Fruit fly (Drosophila melanogaster): ENCODE data around the gene Ero1L.

The Ero1L gene

dm6 chr3L:4130743-4131142 lies 39.5 kb upstream of the Ero1L start:
- TF ChIP-seq CG33017 (tag; optimal IDR thresholded peaks at IDR 0.05) (no peak), cic (GFP tag; optimal IDR thresholded peaks at IDR 0.05) (peak; percentile 88), Mnt (GFP tag; optimal IDR thresholded peaks at IDR 0.05) (peak; percentile 54), toe (GFP tag; optimal IDR thresholded peaks at IDR 0.05) (no peak)

- no peak for TF ChIP-seq Hr96 (GFP tag; optimal IDR thresholded peaks at IDR 0.05)
- TF ChIP-seq CG5204 (GFP tag; optimal IDR thresholded peaks at IDR 0.05), result no peak
- no peak for TF ChIP-seq Clk (GFP tag; optimal IDR thresholded peaks at IDR 0.05)
- TF ChIP-seq Mnt (GFP tag; optimal IDR thresholded peaks at IDR 0.05), result no peak
- TF ChIP-seq CG12768 (GFP tag; optimal IDR thresholded peaks at IDR 0.05), result peak; percentile 22
- no peak for TF ChIP-seq CG33017 (tag; optimal IDR thresholded peaks at IDR 0.05)
- TF ChIP-seq Crg-1 (GFP tag; optimal IDR thresholded peaks at IDR 0.05), result no peak
These were observed 37.6 kb upstream of the Ero1L start for dm6 chr3L:4132585-4132984.

- TF ChIP-seq CG12768 (GFP tag; optimal IDR thresholded peaks at IDR 0.05) (no peak), tj (GFP tag; optimal IDR thresholded peaks at IDR 0.05) (peak; percentile 15), Mnt (GFP tag; optimal IDR thresholded peaks at IDR 0.05) (no peak), CG7101 (tag; optimal IDR thresholded peaks at IDR 0.05) (peak; percentile 17), CG14711 (tag; optimal IDR thresholded peaks at IDR 0.05) (no peak), Hr96 (GFP tag; optimal IDR thresholded peaks at IDR 0.05) (no peak), pad (GFP tag; optimal IDR thresholded peaks at IDR 0.05) (peak; percentile 68), bab1 (GFP tag; optimal IDR thresholded peaks at IDR 0.05) (peak; percentile 61), CG5204 (GFP tag; optimal IDR thresholded peaks at IDR 0.05) (no peak), toe (GFP tag; optimal IDR thresholded peaks at IDR 0.05) (no peak), ovo (GFP tag; optimal IDR thresholded peaks at IDR 0.05) (no peak), Crg-1 (GFP tag; optimal IDR thresholded peaks at IDR 0.05) (no peak), kay (GFP tag; ENCODE audit: borderline replicate concordance) (no peak), cic (GFP tag; optimal IDR thresholded peaks at IDR 0.05) (peak; percentile 18), CG7045 (GFP tag; optimal IDR thresholded peaks at IDR 0.05) (no peak), cnc (optimal IDR thresholded peaks at IDR 0.05) (no peak)
These were observed 36.2 kb upstream of the Ero1L start, which contains the start of gene ens for dm6 chr3L:4133724-4134678. Gene ens, minus strand, starts transcription at chr3L:4134550.

- TF ChIP-seq ovo (GFP tag; optimal IDR thresholded peaks at IDR 0.05) (no peak), CG11617 (GFP tag; optimal IDR thresholded peaks at IDR 0.05) (no peak), CG5204 (GFP tag; optimal IDR thresholded peaks at IDR 0.05) (no peak), Hr96 (GFP tag; optimal IDR thresholded peaks at IDR 0.05) (no peak), CG7045 (GFP tag; optimal IDR thresholded peaks at IDR 0.05) (no peak), cnc (optimal IDR thresholded peaks at IDR 0.05) (no peak), CG14711 (tag; optimal IDR thresholded peaks at IDR 0.05) (no peak), Clk (GFP tag; optimal IDR thresholded peaks at IDR 0.05) (no peak), tj (GFP tag; optimal IDR thresholded peaks at IDR 0.05) (no peak), CG12768 (GFP tag; optimal IDR thresholded peaks at IDR 0.05) (no peak), bab1 (GFP tag; optimal IDR thresholded peaks at IDR 0.05) (no peak), CG7101 (tag; optimal IDR thresholded peaks at IDR 0.05) (no peak), Mnt (GFP tag; optimal IDR thresholded peaks at IDR 0.05) (no peak)
These were observed 34.3 kb upstream of the Ero1L start, which contains the start of gene RfC4 for dm6 chr3L:4135857-4136256. Gene RfC4, minus strand, starts transcription at chr3L:4136038.

dm6 chr3L:4138804-4139521 lies 31.2 kb upstream of the Ero1L start, which contains the start of the genes Rop and Ras64B:
Gene Rop, minus strand, starts transcription at chr3L:4138996.
Gene Ras64B, plus strand, starts transcription at chr3L:4139076.
- TF ChIP-seq CG7101 (tag; optimal IDR thresholded peaks at IDR 0.05) (peak; percentile 21), cic (GFP tag; optimal IDR thresholded peaks at IDR 0.05) (no peak), CG1620 (GFP tag; optimal IDR thresholded peaks at IDR 0.05) (peak; percentile 54), Mnt (GFP tag; optimal IDR thresholded peaks at IDR 0.05) (peak; percentile 36), cnc (optimal IDR thresholded peaks at IDR 0.05) (no peak), pad (GFP tag; optimal IDR thresholded peaks at IDR 0.05) (no peak), kay (GFP tag; ENCODE audit: borderline replicate concordance) (no peak), Hr96 (GFP tag; optimal IDR thresholded peaks at IDR 0.05) (no peak), Crg-1 (GFP tag; optimal IDR thresholded peaks at IDR 0.05) (no peak), CG11617 (GFP tag; optimal IDR thresholded peaks at IDR 0.05) (peak; percentile 35), toe (GFP tag; optimal IDR thresholded peaks at IDR 0.05) (no peak), Clk (GFP tag; optimal IDR thresholded peaks at IDR 0.05) (no peak), tj (GFP tag; optimal IDR thresholded peaks at IDR 0.05) (no peak), CG14711 (tag; optimal IDR thresholded peaks at IDR 0.05) (peak; percentile 12), bab1 (GFP tag; optimal IDR thresholded peaks at IDR 0.05) (peak; percentile 75), CG33017 (tag; optimal IDR thresholded peaks at IDR 0.05) (peak; percentile 24)

dm6 chr3L:4141167-4141566 lies 29.0 kb upstream of the Ero1L start, which contains the start of gene Akh:
Gene Akh, plus strand, starts transcription at chr3L:4141467.
- no peak for TF ChIP-seq CG12768 (GFP tag; optimal IDR thresholded peaks at IDR 0.05)
- TF ChIP-seq CG7045 (GFP tag; optimal IDR thresholded peaks at IDR 0.05), result no peak
- no peak for TF ChIP-seq CG33017 (tag; optimal IDR thresholded peaks at IDR 0.05)
- no peak for TF ChIP-seq pad (GFP tag; optimal IDR thresholded peaks at IDR 0.05)
- no peak for TF ChIP-seq Crg-1 (GFP tag; optimal IDR thresholded peaks at IDR 0.05)
- no peak for TF ChIP-seq cic (GFP tag; optimal IDR thresholded peaks at IDR 0.05)
- no peak for TF ChIP-seq Clk (GFP tag; optimal IDR thresholded peaks at IDR 0.05)
- TF ChIP-seq CG7101 (tag; optimal IDR thresholded peaks at IDR 0.05), result no peak
- no peak for TF ChIP-seq kay (GFP tag; ENCODE audit: borderline replicate concordance)
- TF ChIP-seq tj (GFP tag; optimal IDR thresholded peaks at IDR 0.05), result no peak
- TF ChIP-seq CG5204 (GFP tag; optimal IDR thresholded peaks at IDR 0.05), result no peak
- TF ChIP-seq ovo (GFP tag; optimal IDR thresholded peaks at IDR 0.05), result no peak
- no peak for TF ChIP-seq CG11617 (GFP tag; optimal IDR thresholded peaks at IDR 0.05)
- no peak for TF ChIP-seq bab1 (GFP tag; optimal IDR thresholded peaks at IDR 0.05)
- TF ChIP-seq toe (GFP tag; optimal IDR thresholded peaks at IDR 0.05), result no peak
- TF ChIP-seq Hr96 (GFP tag; optimal IDR thresholded peaks at IDR 0.05), result no peak

Measured in whole organism, adult.